Worm (Caenorhabditis elegans) whole organism, young adult: Measurements from ENCODE around the gene comt-3.

Experiments used
- B0035.1 ChIP-seq: sonication (generic microtip); optimal IDR thresholded peaks from 2 replicates; lab custom pipeline; 2016; ENCODE audit warnings: missing genetic modification characterization, mild to moderate bottlenecking, missing compliant biosample characterization, missing genotype, missing genetic modification reagents
- B0261.1 ChIP-seq: sonication (generic microtip); optimal IDR thresholded peaks from 2 replicates; lab custom pipeline; 2016; ENCODE audit warnings: mild to moderate bottlenecking, missing genetic modification characterization, moderate library complexity, missing compliant biosample characterization
- F39B2.1 ChIP-seq: fragments of 200-800 bp; sonication (Bioruptor generic); IDR thresholded peaks from 2 replicates; pipeline ENCODE4 v1.3.6; 2022; ENCODE audit warnings: missing genetic modification reagents, missing genetic modification characterization, missing compliant biosample characterization
- F55B11.4 ChIP-seq: sonication (generic microtip); optimal IDR thresholded peaks from 2 replicates; lab custom pipeline; 2016; ENCODE audit warnings: missing compliant biosample characterization, missing genetic modification characterization, borderline replicate concordance; ENCODE audit not compliant: insufficient read depth
- F57A8.1 ChIP-seq: fragments of 200-800 bp; sonication (Bioruptor generic); optimal IDR thresholded peaks from 2 replicates; lab custom pipeline; 2018; ENCODE audit warnings: mild to moderate bottlenecking, missing genetic modification characterization, moderate library complexity, missing compliant biosample characterization
- K11D2.4 ChIP-seq: fragments of 200-800 bp; sonication (Bioruptor generic); IDR thresholded peaks from 2 replicates; pipeline ENCODE4 v1.3.6; 2022; ENCODE audit warnings: missing genetic modification reagents, missing genetic modification characterization, missing compliant biosample characterization
- T07F8.4 ChIP-seq: sonication (generic microtip); optimal IDR thresholded peaks from 2 replicates; lab custom pipeline; 2016; ENCODE audit warnings: mild to moderate bottlenecking, missing genetic modification characterization, moderate library complexity, missing compliant biosample characterization
- T26A5.8 ChIP-seq: sonication (generic microtip); optimal IDR thresholded peaks from 2 replicates; lab custom pipeline; 2016; ENCODE audit warnings: missing genetic modification characterization, missing compliant biosample characterization
- Y67H2A.10 ChIP-seq: fragments of 200-800 bp; sonication (Bioruptor generic); conservative IDR thresholded peaks from 2 replicates; pipeline ENCODE4 v1.3.6; 2022; ENCODE audit warnings: missing genetic modification reagents, missing genetic modification characterization, missing compliant biosample characterization
- Y79H2A.3 ChIP-seq: fragments of 200-800 bp; sonication (Bioruptor generic); conservative IDR thresholded peaks from 2 replicates; pipeline ENCODE4 v1.3.6; 2022; ENCODE audit warnings: missing genetic modification reagents, missing genetic modification characterization, missing compliant biosample characterization
- akir-1 ChIP-seq: fragments of 200-800 bp; sonication (Bioruptor generic); optimal IDR thresholded peaks from 2 replicates; lab custom pipeline; 2018; ENCODE audit warnings: mild to moderate bottlenecking, missing genetic modification characterization, moderate library complexity, missing compliant biosample characterization
- aptf-2 ChIP-seq: fragments of 200-800 bp; sonication (Bioruptor generic); conservative IDR thresholded peaks from 2 replicates; pipeline ENCODE4 v1.3.6; 2022; ENCODE audit warnings: missing genetic modification reagents, missing genetic modification characterization, missing compliant biosample characterization
- attf-5 ChIP-seq: fragments of 200-800 bp; sonication (Bioruptor generic); optimal IDR thresholded peaks from 2 replicates; lab custom pipeline; 2018; ENCODE audit warnings: mild to moderate bottlenecking, missing genetic modification characterization, missing compliant biosample characterization
- attf-6 ChIP-seq: fragments of 200-800 bp; sonication (Bioruptor generic); IDR thresholded peaks from 2 replicates; pipeline ENCODE4 v1.3.6; 2022; ENCODE audit warnings: missing genetic modification reagents, missing genetic modification characterization, missing compliant biosample characterization
- bed-1 ChIP-seq: fragments of 200-800 bp; sonication (Bioruptor generic); IDR thresholded peaks from 2 replicates; pipeline ENCODE4 v1.3.6; 2022; ENCODE audit warnings: missing genetic modification reagents, missing genetic modification characterization, missing compliant biosample characterization
- bed-2 ChIP-seq: fragments of 200-800 bp; sonication (Bioruptor generic); IDR thresholded peaks from 2 replicates; pipeline ENCODE4 v1.3.6; 2022; ENCODE audit warnings: missing genetic modification reagents, missing genetic modification characterization, missing compliant biosample characterization
- ceh-100 ChIP-seq: fragments of 200-800 bp; sonication (Bioruptor generic); IDR thresholded peaks from 2 replicates; pipeline ENCODE4 v1.3.6; 2022; ENCODE audit warnings: missing genetic modification reagents, missing genetic modification characterization, missing compliant biosample characterization
- ceh-27 ChIP-seq: fragments of 200-800 bp; sonication (Bioruptor generic); optimal IDR thresholded peaks from 2 replicates; lab custom pipeline; 2018; ENCODE audit warnings: mild to moderate bottlenecking, missing genetic modification characterization, moderate library complexity, missing compliant biosample characterization
- ceh-40 ChIP-seq: fragments of 200-800 bp; sonication (Bioruptor generic); IDR thresholded peaks from 2 replicates; pipeline ENCODE4 v1.3.6; 2022; ENCODE audit warnings: missing genetic modification characterization, missing compliant biosample characterization
- ceh-58 ChIP-seq: fragments of 200-800 bp; sonication (Bioruptor generic); IDR thresholded peaks from 2 replicates; pipeline ENCODE4 v1.3.6; 2022; ENCODE audit warnings: missing genetic modification characterization, missing compliant biosample characterization
- die-1 ChIP-seq: sonication (generic microtip); optimal IDR thresholded peaks from 2 replicates; lab custom pipeline; 2016; ENCODE audit warnings: missing genotype, mild to moderate bottlenecking, missing genetic modification characterization, missing compliant biosample characterization
- dox-1 ChIP-seq: fragments of 200-800 bp; sonication (Bioruptor generic); IDR thresholded peaks from 2 replicates; pipeline ENCODE4 v1.3.6; 2022; ENCODE audit warnings: missing genetic modification reagents, missing genetic modification characterization, missing compliant biosample characterization
- egl-44 ChIP-seq: fragments of 200-800 bp; sonication (Bioruptor generic); IDR thresholded peaks from 2 replicates; pipeline ENCODE4 v1.3.6; 2022; ENCODE audit warnings: missing genetic modification reagents, missing genetic modification characterization, missing compliant biosample characterization
- ekl-4 ChIP-seq: fragments of 200-800 bp; sonication (Bioruptor generic); IDR thresholded peaks from 2 replicates; pipeline ENCODE4 v1.3.6; 2022; ENCODE audit warnings: missing genetic modification reagents, missing genetic modification characterization, missing compliant biosample characterization
- fkh-3 ChIP-seq: sonication (generic microtip); optimal IDR thresholded peaks from 2 replicates; lab custom pipeline; 2016; ENCODE audit warnings: mild to moderate bottlenecking, missing genetic modification characterization, missing compliant biosample characterization
- him-1 ChIP-seq: sonication (generic microtip); optimal IDR thresholded peaks from 2 replicates; lab custom pipeline; 2016; ENCODE audit warnings: missing genotype, missing genetic modification reagents, missing genetic modification characterization, missing compliant biosample characterization
- hlh-12 ChIP-seq: sonication (generic microtip); optimal IDR thresholded peaks from 2 replicates; lab custom pipeline; 2016; ENCODE audit warnings: missing genetic modification characterization, missing compliant biosample characterization
- lag-1 ChIP-seq: fragments of 200-800 bp; sonication (Bioruptor generic); IDR thresholded peaks from 2 replicates; pipeline ENCODE4 v1.3.6; 2022; ENCODE audit warnings: missing genetic modification reagents, missing genetic modification characterization, missing compliant biosample characterization
- let-607 ChIP-seq, 2 experiments: fragments of 200-800 bp in 1 of 2; sonication (Bioruptor generic) in 1 of 2; sonication (generic microtip) in 1 of 2; optimal IDR thresholded peaks; 2 replicates each; lab custom pipeline; 2016 to 2018; ENCODE audit warnings: mild to moderate bottlenecking in 2 of 2, missing compliant biosample characterization in 2 of 2, missing genetic modification characterization in 2 of 2, moderate library complexity in 2 of 2, missing genotype in 1 of 2
- lin-40 ChIP-seq: sonication (generic microtip); optimal IDR thresholded peaks from 2 replicates; lab custom pipeline; 2016; ENCODE audit warnings: missing genetic modification characterization, mild to moderate bottlenecking, missing compliant biosample characterization, missing genotype, missing genetic modification reagents
- lsl-1 ChIP-seq: fragments of 200-800 bp; sonication (Bioruptor generic); optimal IDR thresholded peaks from 2 replicates; lab custom pipeline; 2018; ENCODE audit warnings: mild to moderate bottlenecking, missing genetic modification characterization, moderate library complexity, missing compliant biosample characterization
- sea-2 ChIP-seq: fragments of 200-800 bp; sonication (Bioruptor generic); IDR thresholded peaks from 2 replicates; pipeline ENCODE4 v1.3.6; 2022; ENCODE audit warnings: missing genetic modification characterization, missing compliant biosample characterization
- snpc-1.1 ChIP-seq: sonication (generic microtip); optimal IDR thresholded peaks from 2 replicates; lab custom pipeline; 2017; ENCODE audit warnings: missing genetic modification characterization, mild to moderate bottlenecking, missing compliant biosample characterization, antibody characterized with exemption, moderate library complexity, missing genotype, missing genetic modification reagents; ENCODE audit not compliant: insufficient read depth
- snpc-4 ChIP-seq, 5 experiments: fragments of 150-350 bp in 1 of 5; sonication (generic microtip) in 4 of 5; optimal IDR thresholded peaks; 2 replicates each; lab custom pipeline; 2014 to 2018; ENCODE audit warnings: missing genetic modification characterization in 5 of 5, missing biosample characterization in 3 of 5, antibody characterized with exemption in 2 of 5, mild to moderate bottlenecking in 2 of 5, missing compliant biosample characterization in 2 of 5, missing genotype in 2 of 5, moderate library complexity in 2 of 5, missing genetic modification reagents in 1 of 5
- sptf-2 ChIP-seq: fragments of 200-800 bp; sonication (Bioruptor generic); optimal IDR thresholded peaks from 2 replicates; lab custom pipeline; 2018; ENCODE audit warnings: mild to moderate bottlenecking, missing genetic modification characterization, missing compliant biosample characterization
- tbx-9 ChIP-seq: sonication (generic microtip); optimal IDR thresholded peaks from 2 replicates; lab custom pipeline; 2016; ENCODE audit warnings: borderline replicate concordance, missing genetic modification characterization, inconsistent platforms, missing compliant biosample characterization
- ztf-18 ChIP-seq: sonication (generic microtip); optimal IDR thresholded peaks from 2 replicates; lab custom pipeline; 2016; ENCODE audit warnings: missing genotype, mild to moderate bottlenecking, missing genetic modification characterization, missing compliant biosample characterization

Gene comt-3

DNA sequence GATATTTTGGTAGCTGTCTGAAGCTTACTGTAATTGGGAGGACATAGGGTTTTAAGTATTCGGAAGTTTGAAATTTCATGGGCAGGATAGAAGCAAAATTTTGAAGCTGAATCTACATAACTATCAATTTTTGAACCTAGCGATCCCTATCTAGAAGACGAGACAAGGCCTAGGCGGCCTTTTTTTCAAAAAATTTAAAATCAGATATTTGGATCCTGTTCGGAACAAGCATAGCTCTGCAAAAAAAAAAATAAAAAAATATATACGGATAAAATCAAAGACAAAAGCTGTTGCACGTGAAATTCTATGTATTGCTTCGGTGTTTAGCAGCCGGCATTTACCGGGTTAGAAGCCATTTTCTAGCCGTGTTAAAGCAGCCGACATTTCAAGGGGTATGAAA, 37.9 kb downstream of the comt-3 start, which contains the start of gene F36F12.2:
Gene F36F12.2, minus strand, starts transcription at position 101 of the 400 bp plus-strand sequence.
- no peak for TF ChIP-seq bed-2 (GFP tag; lab: Robert Waterston, UW)
- TF ChIP-seq sptf-2, result no peak
- TF ChIP-seq B0035.1 (tag; lab: Kevin White, UChicago), result no peak
- no peak for TF ChIP-seq T26A5.8
- no peak for TF ChIP-seq attf-6 (GFP tag; lab: Robert Waterston, UW)
- no peak for TF ChIP-seq him-1 (tag; lab: Kevin White, UChicago)
- TF ChIP-seq snpc-4 (GFP tag; optimal IDR thresholded peaks at IDR 0.05; lab: Kevin White, UChicago), result no peak
- no peak for TF ChIP-seq snpc-4 (tag; optimal IDR thresholded peaks at IDR 0.05; lab: Kevin White, UChicago)
- no peak for TF ChIP-seq ceh-40 (GFP tag; lab: Robert Waterston, UW)
- no peak for TF ChIP-seq snpc-1.1 (tag; lab: Kevin White, UChicago)
- TF ChIP-seq F57A8.1 (GFP tag; lab: Kevin White, UChicago), result no peak
- no peak for TF ChIP-seq ztf-18 (tag; lab: Kevin White, UChicago)
- TF ChIP-seq F55B11.4, result no peak
- no peak for TF ChIP-seq egl-44 (GFP tag; lab: Robert Waterston, UW)
- TF ChIP-seq akir-1 (GFP tag; lab: Kevin White, UChicago), result no peak
- no peak for TF ChIP-seq fkh-3 (tag; lab: Kevin White, UChicago)
- TF ChIP-seq Y79H2A.3, result no peak
- no peak for TF ChIP-seq dox-1 (GFP tag; lab: Robert Waterston, UW)
- no peak for TF ChIP-seq ceh-27 (GFP tag; lab: Kevin White, UChicago)
- no peak for TF ChIP-seq hlh-12 (tag; lab: Kevin White, UChicago)
- no peak for TF ChIP-seq K11D2.4
- TF ChIP-seq, all 124 proteins: peak for 0

DNA sequence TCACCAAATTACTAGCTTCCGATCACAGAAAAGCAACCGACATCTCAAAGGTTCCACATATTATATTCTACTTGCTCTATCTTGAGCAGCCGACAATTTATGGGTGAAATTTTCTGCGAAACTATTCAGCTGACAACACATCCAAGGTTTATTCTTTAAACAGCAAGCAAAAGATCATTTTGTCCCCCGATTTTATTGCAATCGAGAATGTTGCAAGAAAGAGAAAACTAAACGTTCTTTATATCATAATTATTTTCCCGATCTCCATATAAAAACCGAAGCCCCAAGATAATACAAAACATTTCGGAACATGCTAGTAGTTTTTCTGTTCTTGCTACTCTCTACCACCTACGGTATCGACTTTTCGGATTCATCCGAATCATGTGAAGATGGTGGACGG, 38.4 kb downstream of the comt-3 start, which contains the start of gene clec-207:
Gene clec-207, plus strand, starts transcription at position 301 of the 400 bp plus-strand sequence.
- TF ChIP-seq Y79H2A.3, result no peak
- no peak for TF ChIP-seq Y67H2A.10
- TF ChIP-seq lin-40 (tag; lab: Kevin White, UChicago), result no peak
- TF ChIP-seq bed-1 (GFP tag; lab: Robert Waterston, UW), result no peak
- no peak for TF ChIP-seq let-607 (tag; optimal IDR thresholded peaks at IDR 0.05; lab: Kevin White, UChicago)
- no peak for TF ChIP-seq attf-5 (GFP tag; lab: Kevin White, UChicago)
- TF ChIP-seq B0035.1 (tag; lab: Kevin White, UChicago), result no peak
- TF ChIP-seq lag-1 (GFP tag; lab: Robert Waterston, UW), result no peak
- no peak for TF ChIP-seq ceh-100 (GFP tag; lab: Robert Waterston, UW)
- TF ChIP-seq ceh-58 (GFP tag; lab: Robert Waterston, UW), result no peak
- no peak for TF ChIP-seq akir-1 (GFP tag; lab: Kevin White, UChicago)
- TF ChIP-seq tbx-9 (tag; lab: Kevin White, UChicago), result no peak
- TF ChIP-seq ekl-4, result no peak
- no peak for TF ChIP-seq T07F8.4 (tag; lab: Kevin White, UChicago)
- TF ChIP-seq F39B2.1 (GFP tag; lab: Robert Waterston, UW), result no peak
- TF ChIP-seq aptf-2 (GFP tag; lab: Robert Waterston, UW), result no peak
- no peak for TF ChIP-seq K11D2.4
- TF ChIP-seq lsl-1 (GFP tag; lab: Kevin White, UChicago), result no peak
- TF ChIP-seq B0261.1, result no peak

DNA sequence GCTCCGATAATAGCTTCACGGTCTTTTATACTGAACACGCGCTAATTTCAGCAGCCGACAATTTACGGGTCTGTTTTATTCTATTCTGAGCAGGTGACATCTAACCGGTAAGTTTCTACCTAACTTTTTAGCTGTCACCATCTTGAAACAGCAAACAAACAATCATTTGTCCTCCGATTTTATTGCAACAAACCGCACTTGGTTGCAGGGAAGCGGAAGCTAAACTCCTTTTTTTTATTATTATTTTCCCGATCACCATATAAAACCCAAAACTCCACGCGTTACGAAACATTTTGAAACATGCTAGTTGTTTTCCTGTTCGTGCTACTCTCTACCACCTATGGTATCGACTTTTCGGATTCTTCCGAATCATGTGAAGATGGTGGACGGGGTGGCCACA, 40.3 kb downstream of the comt-3 start, which contains the start of gene clec-208:
Gene clec-208, plus strand, starts transcription at position 301 of the 400 bp plus-strand sequence.
- TF ChIP-seq die-1 (tag; lab: Kevin White, UChicago) (no peak), sea-2 (GFP tag; lab: Robert Waterston, UW) (no peak)
